Fruit fly (Drosophila melanogaster) whole organism, embryonic: ENCODE measurements around the gene Ir87a.
A peak's percentile ranks its signal among the peaks of the same experiment; 100 is the strongest.

Experiments
- Atf-2 ChIP-seq: fragments of 200-800 bp; sonication (Bioruptor generic); optimal IDR thresholded peaks from 2 replicates; lab custom pipeline; 2016; ENCODE audit warnings: missing biosample characterization, missing genetic modification characterization
- Bdp1 ChIP-seq: fragments of 200-800 bp; sonication (Bioruptor generic); optimal IDR thresholded peaks from 3 replicates; lab custom pipeline; 2016; ENCODE audit warnings: missing biosample characterization, missing genetic modification characterization
- Bteb2 ChIP-seq: fragments of 200-800 bp; sonication (Bioruptor generic); optimal IDR thresholded peaks from 2 replicates; lab custom pipeline; 2016; ENCODE audit warnings: missing biosample characterization, missing genetic modification characterization
- C15 ChIP-seq: fragments of 200-800 bp; sonication (Bioruptor generic); IDR thresholded peaks from 3 replicates; pipeline ENCODE4 v1.3.6; 2022; ENCODE audit warnings: missing biosample characterization, missing genetic modification characterization
- CG1024 ChIP-seq: fragments of 200-800 bp; sonication (Bioruptor generic); IDR thresholded peaks from 2 replicates; pipeline ENCODE4 v1.3.6; 2022; ENCODE audit warnings: missing biosample characterization, missing genetic modification characterization
- CG10366 ChIP-seq: fragments of 200-800 bp; sonication (Bioruptor generic); IDR thresholded peaks from 2 replicates; pipeline ENCODE4 v1.3.6; 2022; ENCODE audit warnings: missing biosample characterization, missing genetic modification characterization
- CG10462 ChIP-seq: fragments of 200-800 bp; sonication (Bioruptor generic); optimal IDR thresholded peaks from 2 replicates; lab custom pipeline; 2016; ENCODE audit warnings: missing biosample characterization, missing genetic modification characterization
- CG13123 ChIP-seq: fragments of 200-800 bp; sonication (Bioruptor generic); optimal IDR thresholded peaks from 2 replicates; lab custom pipeline; 2016; ENCODE audit warnings: missing biosample characterization, missing genetic modification characterization
- CG15011 ChIP-seq: fragments of 200-800 bp; sonication (Bioruptor generic); optimal IDR thresholded peaks from 3 replicates; lab custom pipeline; 2018; ENCODE audit warnings: missing biosample characterization, mild to moderate bottlenecking, missing genetic modification characterization
- CG15269 ChIP-seq: fragments of 200-800 bp; sonication (Bioruptor generic); optimal IDR thresholded peaks from 2 replicates; lab custom pipeline; 2018; ENCODE audit warnings: missing biosample characterization, mild to moderate bottlenecking, missing genetic modification characterization, moderate library complexity
- CG18262 ChIP-seq: fragments of 200-800 bp; optimal IDR thresholded peaks from 3 replicates; lab custom pipeline; 2019; ENCODE audit warnings: missing biosample characterization, mild to moderate bottlenecking, missing genetic modification characterization, moderate library complexity
- CG1832 ChIP-seq: fragments of 200-800 bp; sonication (Bioruptor generic); optimal IDR thresholded peaks from 2 replicates; lab custom pipeline; 2017; ENCODE audit warnings: missing biosample characterization, mild to moderate bottlenecking, missing genetic modification characterization, inconsistent platforms
- CG2202 ChIP-seq: fragments of 200-800 bp; sonication (Bioruptor generic); optimal IDR thresholded peaks from 2 replicates; lab custom pipeline; 2018; ENCODE audit warnings: missing biosample characterization, mild to moderate bottlenecking, missing genetic modification characterization
- CG31388 ChIP-seq: fragments of 200-800 bp; sonication (Bioruptor generic); optimal IDR thresholded peaks from 2 replicates; lab custom pipeline; 2016; ENCODE audit warnings: missing biosample characterization, missing genetic modification characterization
- CG34224 ChIP-seq: fragments of 200-800 bp; sonication (Bioruptor generic); IDR thresholded peaks from 3 replicates; pipeline ENCODE4 v1.3.6; 2022; ENCODE audit warnings: missing biosample characterization, missing genetic modification characterization; ENCODE audit not compliant: partially characterized antibody
- CG4360 ChIP-seq: fragments of 200-800 bp; sonication (Bioruptor generic); IDR thresholded peaks from 2 replicates; pipeline ENCODE4 v1.3.6; 2022; ENCODE audit warnings: missing biosample characterization, missing genetic modification characterization
- CG5953 ChIP-seq: fragments of 200-800 bp; sonication (Bioruptor generic); IDR thresholded peaks from 2 replicates; pipeline ENCODE4 v1.3.6; 2022; ENCODE audit warnings: missing biosample characterization, missing genetic modification characterization
- CG7357 ChIP-seq: fragments of 200-800 bp; sonication (Bioruptor generic); IDR thresholded peaks from 3 replicates; pipeline ENCODE4 v1.3.6; 2022; ENCODE audit warnings: missing biosample characterization, missing genetic modification characterization
- CG7786 ChIP-seq: fragments of 200-800 bp; sonication (Bioruptor generic); optimal IDR thresholded peaks from 2 replicates; lab custom pipeline; 2016; ENCODE audit warnings: missing biosample characterization, missing genetic modification characterization
- CG8924 ChIP-seq: fragments of 200-800 bp; optimal IDR thresholded peaks from 3 replicates; lab custom pipeline; 2019; ENCODE audit warnings: missing biosample characterization, mild to moderate bottlenecking, missing genetic modification characterization, moderate library complexity
- Chrac-16 ChIP-seq: fragments of 200-800 bp; sonication (Bioruptor generic); optimal IDR thresholded peaks from 3 replicates; lab custom pipeline; 2016; ENCODE audit warnings: missing biosample characterization, missing genetic modification characterization
- CoRest ChIP-seq: fragments of 200-800 bp; sonication (Bioruptor generic); optimal IDR thresholded peaks from 3 replicates; lab custom pipeline; 2018; ENCODE audit warnings: missing biosample characterization, mild to moderate bottlenecking, missing genetic modification characterization, moderate library complexity
- D ChIP-seq, 2 experiments: fragments of 200-800 bp in 1 of 2; fragments of >200 bp in 1 of 2; sonication (Bioruptor generic) in 1 of 2; optimal IDR thresholded peaks; 2 replicates in 1 of 2; 3 replicates in 1 of 2; lab custom pipeline; 2017; ENCODE audit warnings: mild to moderate bottlenecking in 1 of 2, missing biosample characterization in 1 of 2, missing genetic modification characterization in 1 of 2, missing genetic modification reagents in 1 of 2
- D19B ChIP-seq: fragments of 200-800 bp; sonication (Bioruptor generic); optimal IDR thresholded peaks from 2 replicates; lab custom pipeline; 2017; ENCODE audit warnings: missing biosample characterization, mild to moderate bottlenecking, missing genetic modification characterization
- Dek ChIP-seq: fragments of 200-800 bp; sonication (Bioruptor generic); optimal IDR thresholded peaks from 3 replicates; lab custom pipeline; 2019; ENCODE audit warnings: missing biosample characterization, mild to moderate bottlenecking, missing genetic modification characterization, moderate library complexity
- E2f2 ChIP-seq: fragments of 200-800 bp; sonication (Bioruptor generic); IDR thresholded peaks from 2 replicates; pipeline ENCODE4 v1.3.6; 2022; ENCODE audit warnings: missing biosample characterization, missing genetic modification characterization
- Gsc ChIP-seq: fragments of 200-800 bp; sonication (Bioruptor generic); IDR thresholded peaks from 2 replicates; pipeline ENCODE4 v1.3.6; 2022; ENCODE audit warnings: missing biosample characterization, missing genetic modification characterization
- Meics ChIP-seq: fragments of 200-800 bp; sonication (Bioruptor generic); optimal IDR thresholded peaks from 2 replicates; lab custom pipeline; 2017; ENCODE audit warnings: missing biosample characterization, mild to moderate bottlenecking, missing genetic modification characterization
- Mes4 ChIP-seq: fragments of 200-800 bp; sonication (Bioruptor generic); optimal IDR thresholded peaks from 2 replicates; lab custom pipeline; 2016; ENCODE audit warnings: missing biosample characterization, missing genetic modification characterization
- Oaz ChIP-seq: fragments of 200-800 bp; sonication (Bioruptor generic); IDR thresholded peaks from 2 replicates; pipeline ENCODE4 v1.3.6; 2022; ENCODE audit warnings: missing biosample characterization, missing genetic modification characterization
- ac ChIP-seq: fragments of 200-800 bp; sonication (Bioruptor generic); optimal IDR thresholded peaks from 3 replicates; lab custom pipeline; 2017; ENCODE audit warnings: missing biosample characterization, mild to moderate bottlenecking, missing genetic modification characterization
- bbx ChIP-seq: fragments of 200-800 bp; sonication (Bioruptor generic); IDR thresholded peaks from 2 replicates; pipeline ENCODE4 v1.3.6; 2022; ENCODE audit warnings: missing biosample characterization, missing genetic modification characterization; ENCODE audit not compliant: partially characterized antibody
- corto ChIP-seq: fragments of 200-800 bp; sonication (Bioruptor generic); optimal IDR thresholded peaks from 2 replicates; lab custom pipeline; 2016; ENCODE audit warnings: missing biosample characterization, mild to moderate bottlenecking, missing genetic modification characterization, moderate library complexity
- en ChIP-seq: fragments of 200-800 bp; sonication (Bioruptor generic); optimal IDR thresholded peaks from 2 replicates; lab custom pipeline; 2016; ENCODE audit warnings: missing biosample characterization, missing genetic modification characterization
- gfzf ChIP-seq: fragments of 200-800 bp; sonication (Bioruptor generic); optimal IDR thresholded peaks from 2 replicates; lab custom pipeline; 2016; ENCODE audit warnings: missing biosample characterization, mild to moderate bottlenecking, missing genetic modification characterization, moderate library complexity
- hth ChIP-seq: fragments of >200 bp; optimal IDR thresholded peaks from 2 replicates; lab custom pipeline; 2017; ENCODE audit warnings: inconsistent platforms
- klu ChIP-seq: fragments of 200-800 bp; sonication (Bioruptor generic); IDR thresholded peaks from 2 replicates; pipeline ENCODE4 v1.3.6; 2022; ENCODE audit warnings: missing biosample characterization, missing genetic modification characterization
- lilli ChIP-seq: fragments of 200-800 bp; sonication (Bioruptor generic); optimal IDR thresholded peaks from 3 replicates; lab custom pipeline; 2016; ENCODE audit warnings: missing biosample characterization, missing genetic modification characterization
- mam ChIP-seq: fragments of 200-800 bp; sonication (Bioruptor generic); optimal IDR thresholded peaks from 3 replicates; lab custom pipeline; 2016; ENCODE audit warnings: missing biosample characterization, missing genetic modification characterization
- pum ChIP-seq: fragments of 200-800 bp; sonication (Bioruptor generic); optimal IDR thresholded peaks from 2 replicates; lab custom pipeline; 2016; ENCODE audit warnings: missing biosample characterization, missing genetic modification characterization
- sc ChIP-seq, 3 experiments: fragments of >200 bp in 2 of 3; fragments of 200-800 bp in 1 of 3; sonication (Bioruptor generic) in 1 of 3; optimal IDR thresholded peaks; 2 replicates in 2 of 3; 3 replicates in 1 of 3; lab custom pipeline; 2017; ENCODE audit warnings: mild to moderate bottlenecking in 1 of 3, missing biosample characterization in 1 of 3, missing genetic modification characterization in 1 of 3, missing genetic modification reagents in 1 of 3
- scrt ChIP-seq: fragments of 200-800 bp; sonication (Bioruptor generic); optimal IDR thresholded peaks from 2 replicates; lab custom pipeline; 2018; ENCODE audit warnings: missing biosample characterization, mild to moderate bottlenecking, missing genetic modification characterization, moderate library complexity
- sd ChIP-seq: fragments of 200-800 bp; sonication (Bioruptor generic); optimal IDR thresholded peaks from 3 replicates; lab custom pipeline; 2018; ENCODE audit warnings: missing biosample characterization, mild to moderate bottlenecking, missing genetic modification characterization, moderate library complexity
- sim ChIP-seq: fragments of 200-800 bp; sonication (Bioruptor generic); IDR thresholded peaks from 2 replicates; pipeline ENCODE4 v1.3.6; 2022; ENCODE audit warnings: missing biosample characterization, missing genetic modification characterization
- so ChIP-seq: fragments of 200-800 bp; sonication (Bioruptor generic); IDR thresholded peaks from 3 replicates; pipeline ENCODE4 v1.3.6; 2022; ENCODE audit warnings: missing biosample characterization, missing genetic modification characterization
- sqz ChIP-seq: fragments of 200-800 bp; sonication (Bioruptor generic); optimal IDR thresholded peaks from 3 replicates; lab custom pipeline; 2018; ENCODE audit warnings: missing biosample characterization, mild to moderate bottlenecking, missing genetic modification characterization
- ssp ChIP-seq: fragments of 200-800 bp; sonication (Bioruptor generic); IDR thresholded peaks from 2 replicates; pipeline ENCODE4 v1.3.6; 2022; ENCODE audit warnings: missing biosample characterization, missing genetic modification characterization
- sug ChIP-seq: fragments of 200-800 bp; optimal IDR thresholded peaks from 2 replicates; lab custom pipeline; 2019; ENCODE audit warnings: missing biosample characterization, mild to moderate bottlenecking, missing genetic modification characterization, moderate library complexity
- trem ChIP-seq: fragments of 200-800 bp; optimal IDR thresholded peaks from 3 replicates; lab custom pipeline; 2019; ENCODE audit warnings: missing biosample characterization, mild to moderate bottlenecking, missing genetic modification characterization, moderate library complexity
- zen2 ChIP-seq: fragments of 200-800 bp; sonication (Bioruptor generic); IDR thresholded peaks from 3 replicates; pipeline ENCODE4 v1.3.6; 2022; ENCODE audit warnings: missing biosample characterization, missing genetic modification characterization; ENCODE audit not compliant: partially characterized antibody

The Ir87a gene

dm6 chr3R:13452851-13453255, 32.8 kb downstream of the Ir87a start (continued):
- TF ChIP-seq CG5953 (GFP tag; lab: Robert Waterston, UW) (no peak), CG7357 (GFP tag; lab: Robert Waterston, UW) (0 out of 3 replicates have a peak, but pooled peaks have one; percentile 44), mam (GFP tag; lab: Kevin White, UChicago) (peak; percentile 68), pum (GFP tag; lab: Kevin White, UChicago) (peak; percentile 45), hth (no peak), CG1024 (no peak), corto (GFP tag; lab: Kevin White, UChicago) (no peak), sd (tag; lab: Kevin White, UChicago) (peak; percentile 4), zen2 (GFP tag; lab: Robert Waterston, UW) (no peak), Oaz (GFP tag; lab: Robert Waterston, UW) (no peak), scrt (GFP tag; lab: Kevin White, UChicago) (peak; percentile 66), Chrac-16 (peak; percentile 70), sug (peak; percentile 66), sc (optimal IDR thresholded peaks at IDR 0.05; lab: Kevin White, UChicago) (no peak), sc (GFP tag; optimal IDR thresholded peaks at IDR 0.05; lab: Kevin White, UChicago) (peak; percentile 64), CG15269 (peak; percentile 82), bbx (GFP tag; lab: Robert Waterston, UW) (no peak), Dek (tag; lab: Kevin White, UChicago) (peak; percentile 55), Mes4 (GFP tag; lab: Kevin White, UChicago) (peak; percentile 34), ac (no peak), sqz (GFP tag; lab: Kevin White, UChicago) (peak; percentile 60), CG7786 (peak; percentile 36), so (GFP tag; lab: Robert Waterston, UW) (peak; percentile 44; the same call in 1 of the 3 replicates), D (optimal IDR thresholded peaks at IDR 0.05; lab: Kevin White, UChicago) (no peak), D (GFP tag; optimal IDR thresholded peaks at IDR 0.05; lab: Kevin White, UChicago) (peak; percentile 77), CG4360 (GFP tag; lab: Robert Waterston, UW) (no peak), E2f2 (GFP tag; lab: Robert Waterston, UW) (peak; percentile 37; the same call in 1 of the 2 replicates), D19B (peak; percentile 62), CG1832 (GFP tag; lab: Kevin White, UChicago) (no peak), Meics (GFP tag; lab: Kevin White, UChicago) (peak; percentile 86), sim (GFP tag; lab: Robert Waterston, UW) (0 out of 2 replicates have a peak, but pooled peaks have one; percentile 13), CG10366 (GFP tag; lab: Robert Waterston, UW) (peak; percentile 41; the same call in 1 of the 2 replicates), CG34224 (GFP tag; lab: Robert Waterston, UW) (no peak), Gsc (GFP tag; lab: Robert Waterston, UW) (0 out of 2 replicates have a peak, but pooled peaks have one; percentile 20), CoRest (tag; lab: Kevin White, UChicago) (peak; percentile 92), CG10462 (peak; percentile 50), lilli (peak; percentile 85), klu (GFP tag; lab: Robert Waterston, UW) (peak; percentile 23; the same call in 1 of the 2 replicates), CG8924 (peak; percentile 84), CG13123 (GFP tag; lab: Kevin White, UChicago) (peak; percentile 10), Bteb2 (peak; percentile 21), Atf-2 (GFP tag; lab: Kevin White, UChicago) (peak; percentile 23), en (peak; percentile 43), CG31388 (GFP tag; lab: Kevin White, UChicago) (peak; percentile 20), CG2202 (peak; percentile 55), ssp (peak; percentile 36; the same call in 1 of the 2 replicates), trem (tag; lab: Kevin White, UChicago) (peak; percentile 68), gfzf (no peak), CG18262 (tag; lab: Kevin White, UChicago) (peak; percentile 91), CG15011 (peak; percentile 75), C15 (GFP tag; lab: Robert Waterston, UW) (0 out of 3 replicates have a peak, but pooled peaks have one; percentile 36), Bdp1 (GFP tag; lab: Kevin White, UChicago) (peak; percentile 18)
